Fruit fly (Drosophila melanogaster): ENCODE results near the gene CG5815.

DNA sequence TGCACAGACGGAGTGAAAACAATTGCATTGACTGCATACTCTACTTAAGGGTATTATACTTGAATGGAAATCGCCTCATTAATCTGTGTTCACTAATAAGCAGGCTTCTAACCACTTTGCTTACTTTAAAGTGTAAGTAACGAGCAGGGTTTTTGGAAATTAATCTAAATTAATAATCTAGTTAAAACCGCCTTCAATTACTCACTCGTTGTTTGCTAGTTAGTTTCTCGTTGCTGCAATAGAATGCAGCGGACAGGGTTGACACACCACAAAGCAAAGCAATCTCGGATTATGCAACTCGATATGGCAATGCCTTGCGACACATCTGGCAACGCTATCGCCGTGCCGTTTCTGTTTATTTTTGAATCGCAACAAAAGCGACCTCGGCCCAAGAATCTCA is 27.6 kb downstream of the CG5815 start:
- TF ChIP-seq CrebA (GFP tag; optimal IDR thresholded peaks at IDR 0.05; ENCODE audit: borderline replicate concordance) (no peak), OdsH (GFP tag; optimal IDR thresholded peaks at IDR 0.05) (no peak), Abd-B (GFP tag; optimal IDR thresholded peaks at IDR 0.05) (no peak), Myc (optimal IDR thresholded peaks at IDR 0.05) (no peak)

Measured in whole organism, wandering third instar larva.